Worm (Caenorhabditis elegans) whole organism, L4 larva: ENCODE results near the gene W07E6.5.

Experiments used
- ceh-20 ChIP-seq: fragments of 200-800 bp; sonication (Bioruptor generic); IDR thresholded peaks from 2 replicates; pipeline ENCODE4 v1.3.6; 2022; ENCODE audit warnings: missing genetic modification reagents, missing genetic modification characterization, missing compliant biosample characterization
- mdl-1 ChIP-seq, 2 experiments: fragments of 150-350 bp in 1 of 2; sonication (generic microtip) in 1 of 2; optimal IDR thresholded peaks; 2 replicates each; lab custom pipeline; 2014 to 2017; ENCODE audit warnings: missing biosample characterization in 2 of 2, missing genetic modification characterization in 2 of 2
- nhr-11 ChIP-seq: fragments of 150-350 bp; optimal IDR thresholded peaks from 2 replicates; lab custom pipeline; 2014; ENCODE audit warnings: missing biosample characterization, missing genetic modification characterization
- pha-4 ChIP-seq, 2 experiments: fragments of 150-350 bp in 1 of 2; fragments of 200-800 bp in 1 of 2; sonication (Bioruptor generic) in 1 of 2; IDR thresholded peaks in 1 of 2; optimal IDR thresholded peaks in 1 of 2; 2 replicates each; pipeline versions ENCODE4 v1.3.6 to Lab custom; 2014 to 2022; ENCODE audit warnings: missing genetic modification characterization in 2 of 2, missing genetic modification reagents in 2 of 2, missing biosample characterization in 1 of 2, missing compliant biosample characterization in 1 of 2
- skn-1 ChIP-seq: fragments of 150-350 bp; optimal IDR thresholded peaks from 2 replicates; lab custom pipeline; 2014; ENCODE audit warnings: missing biosample characterization, missing genetic modification characterization
- unc-130 ChIP-seq: sonication (generic microtip); optimal IDR thresholded peaks from 2 replicates; lab custom pipeline; 2016; ENCODE audit warnings: missing genetic modification reagents, missing genetic modification characterization, missing compliant biosample characterization

DNA sequence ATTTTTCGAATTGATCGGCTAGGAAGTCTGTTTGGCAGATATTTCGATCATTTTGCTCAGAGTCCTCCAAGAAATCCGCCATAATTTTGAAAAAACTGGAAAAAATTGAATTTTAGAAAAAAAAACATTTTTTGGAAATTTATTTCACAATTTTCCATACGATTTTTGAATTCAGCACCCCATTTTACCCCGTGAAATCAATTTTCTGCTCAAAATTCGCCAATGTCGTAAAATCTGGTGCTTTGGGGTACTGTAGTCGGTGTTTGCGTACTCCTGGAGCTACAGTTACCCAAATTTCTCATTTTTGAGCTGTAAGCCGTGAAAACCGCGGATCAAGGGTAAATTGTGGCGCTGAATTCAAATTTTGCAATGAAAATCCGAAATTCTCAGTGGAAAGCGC is 15.5 kb upstream of the W07E6.5 start, which contains the start of gene gvd-1:
- no peak for TF ChIP-seq nhr-11 (tag; lab: Kevin White, UChicago)
- no peak for TF ChIP-seq ceh-20 (GFP tag; lab: Robert Waterston, UW)
- TF ChIP-seq mdl-1 (tag; optimal IDR thresholded peaks at IDR 0.05; lab: Kevin White, UChicago): no peak
- no peak for TF ChIP-seq unc-130 (GFP tag; lab: Kevin White, UChicago)
- no peak for TF ChIP-seq skn-1 (tag; lab: Kevin White, UChicago)
- no peak for TF ChIP-seq pha-4 (GFP tag; IDR thresholded peaks at IDR 0.05; lab: Robert Waterston, UW)
- TF ChIP-seq pha-4 (tag; optimal IDR thresholded peaks at IDR 0.05; lab: Kevin White, UChicago): no peak
